Worm (Caenorhabditis elegans) whole organism, L2 larva: ENCODE data around the gene F46B6.13.
A peak's percentile ranks its signal among the peaks of the same experiment; 100 is the strongest.

Experiments
- ZK546.5 ChIP-seq: sonication (generic microtip); optimal IDR thresholded peaks from 2 replicates; lab custom pipeline; 2017; ENCODE audit warnings: missing biosample characterization, missing genetic modification characterization
- ceh-82 ChIP-seq: fragments of 150-350 bp; optimal IDR thresholded peaks from 2 replicates; lab custom pipeline; 2014; ENCODE audit warnings: missing biosample characterization, missing genetic modification characterization
- dmd-4 ChIP-seq: sonication (generic microtip); optimal IDR thresholded peaks from 2 replicates; lab custom pipeline; 2017; ENCODE audit warnings: missing biosample characterization, missing genetic modification characterization
- fos-1 ChIP-seq: fragments of 150-350 bp; optimal IDR thresholded peaks from 2 replicates; lab custom pipeline; 2014; ENCODE audit warnings: missing biosample characterization, missing genetic modification characterization
- lin-13 ChIP-seq: fragments of 150-350 bp; optimal IDR thresholded peaks from 2 replicates; lab custom pipeline; 2014; ENCODE audit warnings: missing biosample characterization, missing genetic modification reagents, missing genetic modification characterization
- lsy-2 ChIP-seq, 2 experiments: fragments of 150-350 bp in 1 of 2; sonication (generic microtip) in 1 of 2; optimal IDR thresholded peaks; 2 replicates each; lab custom pipeline; 2014 to 2017; ENCODE audit warnings: missing biosample characterization in 2 of 2, missing genetic modification characterization in 2 of 2
- mdl-1 ChIP-seq, 2 experiments: fragments of 150-350 bp in 1 of 2; sonication (generic microtip) in 1 of 2; optimal IDR thresholded peaks; 2 replicates each; lab custom pipeline; 2017; ENCODE audit warnings: missing biosample characterization in 2 of 2, missing genetic modification characterization in 2 of 2
- nhr-23 ChIP-seq: fragments of 150-350 bp; optimal IDR thresholded peaks from 2 replicates; lab custom pipeline; 2014; ENCODE audit warnings: missing biosample characterization, missing genetic modification reagents, missing genetic modification characterization
- nhr-77 ChIP-seq: fragments of 150-350 bp; optimal IDR thresholded peaks from 2 replicates; lab custom pipeline; 2014; ENCODE audit warnings: missing biosample characterization, missing genetic modification characterization
- peb-1 ChIP-seq: fragments of 150-350 bp; optimal IDR thresholded peaks from 2 replicates; lab custom pipeline; 2014; ENCODE audit warnings: missing biosample characterization, missing genetic modification characterization
- ztf-11 ChIP-seq: sonication (generic microtip); optimal IDR thresholded peaks from 2 replicates; lab custom pipeline; 2017; ENCODE audit warnings: missing biosample characterization, missing genetic modification characterization

- peak in 1 of 2 experiments; percentile 30 for TF ChIP-seq lsy-2 (tag; optimal IDR thresholded peaks at IDR 0.05; lab: Kevin White, UChicago)
- no peak for TF ChIP-seq dmd-4 (tag; lab: Kevin White, UChicago)
- no peak for TF ChIP-seq nhr-77 (tag; lab: Kevin White, UChicago)
- no peak for TF ChIP-seq ZK546.5
- no peak for TF ChIP-seq nhr-23 (tag; lab: Kevin White, UChicago)
- no peak for TF ChIP-seq ztf-11 (tag; lab: Kevin White, UChicago)
- TF ChIP-seq fos-1 (tag; lab: Kevin White, UChicago) = no peak
- no peak for TF ChIP-seq mdl-1 (tag; optimal IDR thresholded peaks at IDR 0.05; lab: Kevin White, UChicago)
- TF ChIP-seq lin-13 (GFP tag; lab: Kevin White, UChicago) = no peak
- TF ChIP-seq ceh-82 (tag; lab: Kevin White, UChicago) = no peak
- no peak for TF ChIP-seq peb-1 (tag; lab: Kevin White, UChicago)
These were observed 29.9 kb downstream of the F46B6.13 start, which contains the start of gene unc-42 for ce11 chrV:9768828-9769778.
